Fruit fly (Drosophila melanogaster) whole organism: ENCODE data around the gene AdoR.

Experiments used
- CG8478 ChIP-seq: fragments of >200 bp; optimal IDR thresholded peaks from 2 replicates; lab custom pipeline; 2018; ENCODE audit warnings: inconsistent platforms
- Dll ChIP-seq: fragments of >200 bp; optimal IDR thresholded peaks from 2 replicates; lab custom pipeline; 2017
- EcR ChIP-seq, 2 experiments: fragments of >200 bp; optimal IDR thresholded peaks; 2 replicates each; lab custom pipeline; 2017; ENCODE audit warnings: missing biosample characterization in 2 of 2, missing genetic modification characterization in 2 of 2, missing genetic modification reagents in 2 of 2
- pan ChIP-seq: fragments of >200 bp; optimal IDR thresholded peaks from 2 replicates; lab custom pipeline; 2017
- psq ChIP-seq: fragments of >200 bp; optimal IDR thresholded peaks from 2 replicates; lab custom pipeline; 2017
- usp ChIP-seq: fragments of >200 bp; optimal IDR thresholded peaks from 2 replicates; lab custom pipeline; 2017; ENCODE audit warnings: missing biosample characterization, missing genetic modification characterization, mixed read lengths

- TF ChIP-seq pan (lab: Kevin White, UChicago) (no peak), usp (GFP tag; lab: Kevin White, UChicago) (no peak), psq (lab: Kevin White, UChicago) (no peak), Dll (lab: Kevin White, UChicago) (no peak), CG8478 (lab: Kevin White, UChicago) (no peak), EcR (GFP tag; optimal IDR thresholded peaks at IDR 0.05; lab: Kevin White, UChicago) (no peak)
These were observed 48.4 kb upstream of the AdoR start for dm6 chr3R:30197796-30198195.
